Worm (Caenorhabditis elegans) whole organism, early embryonic: ENCODE measurements around the gene snpc-1.3.
"Not testable (repeated sequence)": the region's sequence is repeated elsewhere in the genome, so short reads cannot be mapped to it uniquely, and the experiment has no call there.

Experiments
- B0310.2 ChIP-seq: sonication (generic microtip); optimal IDR thresholded peaks from 2 replicates; lab custom pipeline; 2016; ENCODE audit warnings: mild to moderate bottlenecking, missing genetic modification characterization, missing compliant biosample characterization
- F13C5.2 ChIP-seq: sonication (generic microtip); optimal IDR thresholded peaks from 2 replicates; lab custom pipeline; 2017; ENCODE audit warnings: mild to moderate bottlenecking, missing genetic modification characterization, inconsistent platforms, missing compliant biosample characterization
- aly-1 ChIP-seq: sonication (generic microtip); optimal IDR thresholded peaks from 2 replicates; lab custom pipeline; 2016; ENCODE audit warnings: missing genetic modification characterization, missing compliant biosample characterization
- ama-1 ChIP-seq: fragments of 150-350 bp; optimal IDR thresholded peaks from 2 replicates; lab custom pipeline; 2014
- ceh-13 ChIP-seq: fragments of 200-800 bp; sonication (Bioruptor generic); optimal IDR thresholded peaks from 2 replicates; lab custom pipeline; 2018; ENCODE audit warnings: mild to moderate bottlenecking, missing genetic modification characterization, missing compliant biosample characterization
- ceh-36 ChIP-seq: sonication (generic microtip); optimal IDR thresholded peaks from 2 replicates; lab custom pipeline; 2016; ENCODE audit warnings: missing genetic modification characterization, inconsistent platforms, missing compliant biosample characterization
- ets-7 ChIP-seq: sonication (generic microtip); optimal IDR thresholded peaks from 2 replicates; lab custom pipeline; 2016; ENCODE audit warnings: missing genotype, missing genetic modification characterization, missing compliant biosample characterization
- flt-1 ChIP-seq: fragments of 200-800 bp; sonication (Bioruptor generic); IDR thresholded peaks from 2 replicates; pipeline ENCODE4 v1.3.6; 2022; ENCODE audit warnings: missing genetic modification characterization, missing compliant biosample characterization
- hmbx-1 ChIP-seq: sonication (generic microtip); optimal IDR thresholded peaks from 2 replicates; lab custom pipeline; 2016; ENCODE audit warnings: mild to moderate bottlenecking, missing genetic modification characterization, missing compliant biosample characterization
- hmg-4 ChIP-seq: fragments of 200-800 bp; sonication (Bioruptor generic); optimal IDR thresholded peaks from 2 replicates; lab custom pipeline; 2018; ENCODE audit warnings: mild to moderate bottlenecking, missing genetic modification characterization, missing compliant biosample characterization
- hnd-1 ChIP-seq: sonication (generic microtip); optimal IDR thresholded peaks from 2 replicates; lab custom pipeline; 2016; ENCODE audit warnings: missing genetic modification characterization, missing compliant biosample characterization
- pes-1 ChIP-seq: fragments of 200-800 bp; sonication (Bioruptor generic); IDR thresholded peaks from 2 replicates; pipeline ENCODE4 v1.3.6; 2022; ENCODE audit warnings: missing genetic modification reagents, missing genetic modification characterization, missing compliant biosample characterization
- scrt-1 ChIP-seq: fragments of 200-800 bp; sonication (Bioruptor generic); IDR thresholded peaks from 2 replicates; pipeline ENCODE4 v1.3.6; 2022; ENCODE audit warnings: missing genetic modification characterization, missing compliant biosample characterization
- sea-1 ChIP-seq: fragments of 200-800 bp; sonication (Bioruptor generic); conservative IDR thresholded peaks from 2 replicates; pipeline ENCODE4 v1.3.6; 2022; ENCODE audit warnings: missing genetic modification characterization, missing compliant biosample characterization
- tbx-11 ChIP-seq: fragments of 200-800 bp; sonication (Bioruptor generic); IDR thresholded peaks from 2 replicates; pipeline ENCODE4 v1.3.6; 2022; ENCODE audit warnings: missing genetic modification characterization, missing compliant biosample characterization
- tbx-37 ChIP-seq: fragments of 200-800 bp; sonication (Bioruptor generic); conservative IDR thresholded peaks from 2 replicates; pipeline ENCODE4 v1.3.6; 2022; ENCODE audit warnings: missing genetic modification reagents, missing genetic modification characterization, missing compliant biosample characterization
- tra-4 ChIP-seq: sonication (generic microtip); optimal IDR thresholded peaks from 2 replicates; lab custom pipeline; 2017; ENCODE audit warnings: missing genetic modification characterization, missing compliant biosample characterization

snpc-1.3 gene

DNA sequence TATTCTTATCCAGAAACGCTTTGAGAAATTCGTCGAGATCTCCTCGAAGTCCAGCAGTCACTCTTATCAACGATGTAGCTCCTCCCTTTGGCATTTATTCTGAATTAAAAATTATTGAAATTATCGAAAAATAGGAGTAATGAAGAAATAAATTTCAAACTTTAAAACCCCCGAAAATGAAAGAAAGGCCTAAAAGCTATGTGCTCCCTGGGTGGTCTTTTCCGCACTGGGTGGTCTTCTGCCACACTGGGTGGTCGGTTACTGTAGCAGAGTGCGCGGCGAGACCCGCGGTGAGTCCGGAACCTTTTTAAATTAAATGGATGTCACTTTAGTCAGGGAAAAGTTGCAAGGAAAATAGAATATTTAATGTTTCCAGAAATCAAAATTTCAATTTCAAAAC, at the start of gene snpc-1.3:
Gene snpc-1.3, minus strand, starts transcription at position 101 of the 400 bp plus-strand sequence.
- TF ChIP-seq pes-1 (GFP tag; lab: Robert Waterston, UW) (no peak), tra-4 (tag; lab: Kevin White, UChicago) (no peak)

- TF ChIP-seq tra-4 (tag; lab: Kevin White, UChicago): no peak
- no peak for TF ChIP-seq tbx-11 (GFP tag; lab: Robert Waterston, UW)
These were observed 49.8 kb upstream of the snpc-1.3 start, which contains the start of gene grl-18 for ce11 chrV:5488766-5489165. grl-18 (minus strand) TSS chrV:5488866.

DNA sequence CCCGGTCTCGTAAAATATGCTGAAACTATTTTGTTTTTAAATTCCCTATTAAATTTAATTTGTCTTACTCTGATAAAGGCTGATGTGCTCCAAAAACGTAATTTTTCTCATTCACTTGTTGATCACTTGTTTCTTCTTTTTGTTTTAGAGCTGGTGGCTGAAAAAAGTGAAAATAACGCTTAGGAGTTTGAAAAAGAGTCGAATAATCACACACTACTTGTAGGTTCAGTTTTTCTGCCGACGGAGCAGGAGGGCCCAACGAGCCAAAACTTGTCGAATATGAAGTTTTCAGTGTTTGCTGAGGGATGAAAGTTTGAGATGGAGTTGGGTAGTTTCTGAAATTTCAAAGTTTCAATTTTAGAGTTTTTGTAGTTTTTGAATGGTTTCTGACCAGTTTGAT, 48.2 kb upstream of the snpc-1.3 start:
- TF ChIP-seq scrt-1 (GFP tag; lab: Robert Waterston, UW) (no peak), ama-1 (lab: Kevin White, UChicago) (no peak), hmbx-1 (tag; lab: Kevin White, UChicago) (no peak)

ce11 chrV:5484866-5485265, 45.9 kb upstream of the snpc-1.3 start, which contains the start of gene srg-65:
srg-65 (minus strand) TSS chrV:5484966.
- no peak for TF ChIP-seq flt-1 (GFP tag; lab: Robert Waterston, UW)
- no peak for TF ChIP-seq tbx-11 (GFP tag; lab: Robert Waterston, UW)
- no peak for TF ChIP-seq pes-1 (GFP tag; lab: Robert Waterston, UW)
- TF ChIP-seq sea-1 (GFP tag; lab: Robert Waterston, UW): no peak
- TF ChIP-seq F13C5.2 (tag; lab: Kevin White, UChicago): no peak
- TF ChIP-seq ets-7 (tag; lab: Kevin White, UChicago): no peak
- no peak for TF ChIP-seq ama-1 (lab: Kevin White, UChicago)
- no peak for TF ChIP-seq hnd-1 (tag; lab: Kevin White, UChicago)
- TF ChIP-seq ceh-13: no peak
- no peak for TF ChIP-seq aly-1 (tag; lab: Kevin White, UChicago)
- no peak for TF ChIP-seq hmg-4
- no peak for TF ChIP-seq B0310.2
- no peak for TF ChIP-seq ceh-36 (tag; lab: Kevin White, UChicago)
- TF ChIP-seq tbx-37: no peak
- no peak for TF ChIP-seq scrt-1 (GFP tag; lab: Robert Waterston, UW)
- TF ChIP-seq tra-4 (tag; lab: Kevin White, UChicago): no peak
- TF ChIP-seq hmbx-1 (tag; lab: Kevin White, UChicago): no peak

ce11 chrV:5482315-5482714, 43.3 kb upstream of the snpc-1.3 start, which contains the start of gene srg-66:
srg-66 (minus strand) TSS chrV:5482415.
- no peak for TF ChIP-seq scrt-1 (GFP tag; lab: Robert Waterston, UW)
- no peak for TF ChIP-seq B0310.2
- no peak for TF ChIP-seq tbx-37
- TF ChIP-seq sea-1 (GFP tag; lab: Robert Waterston, UW): no peak
- no peak for TF ChIP-seq hmg-4
- TF ChIP-seq ceh-36 (tag; lab: Kevin White, UChicago): no peak
- no peak for TF ChIP-seq tbx-11 (GFP tag; lab: Robert Waterston, UW)
- TF ChIP-seq ets-7 (tag; lab: Kevin White, UChicago): no peak
- TF ChIP-seq flt-1 (GFP tag; lab: Robert Waterston, UW): no peak
- TF ChIP-seq hnd-1 (tag; lab: Kevin White, UChicago): no peak
- no peak for TF ChIP-seq pes-1 (GFP tag; lab: Robert Waterston, UW)
- no peak for TF ChIP-seq ceh-13
- TF ChIP-seq ama-1 (lab: Kevin White, UChicago): no peak
- no peak for TF ChIP-seq F13C5.2 (tag; lab: Kevin White, UChicago)
- no peak for TF ChIP-seq aly-1 (tag; lab: Kevin White, UChicago)

- TF ChIP-seq pes-1 (GFP tag; lab: Robert Waterston, UW) (no peak), tbx-37 (no peak), ceh-36 (tag; lab: Kevin White, UChicago) (no peak), aly-1 (tag; lab: Kevin White, UChicago) (no peak), scrt-1 (GFP tag; lab: Robert Waterston, UW) (no peak), ets-7 (tag; lab: Kevin White, UChicago) (no peak), ceh-13 (no peak), tra-4 (tag; lab: Kevin White, UChicago) (no peak), B0310.2 (no peak)
These were observed 38.8 kb upstream of the snpc-1.3 start for ce11 chrV:5477719-5478118.

- not testable (repeated sequence) for TF ChIP-seq pes-1 (GFP tag; lab: Robert Waterston, UW); F13C5.2 (tag; lab: Kevin White, UChicago); tbx-37
These were observed 32.0 kb upstream of the snpc-1.3 start, which contains the start of gene ZC317.7 for ce11 chrV:5470930-5471329. ZC317.7 (minus strand) TSS chrV:5471030.

- TF ChIP-seq pes-1 (GFP tag; lab: Robert Waterston, UW); aly-1 (tag; lab: Kevin White, UChicago); ceh-36 (tag; lab: Kevin White, UChicago): not testable (repeated sequence)
These were observed 29.5 kb upstream of the snpc-1.3 start, which contains the start of gene ZC317.6 for ce11 chrV:5468489-5468888. ZC317.6 (minus strand) TSS chrV:5468589.

DNA sequence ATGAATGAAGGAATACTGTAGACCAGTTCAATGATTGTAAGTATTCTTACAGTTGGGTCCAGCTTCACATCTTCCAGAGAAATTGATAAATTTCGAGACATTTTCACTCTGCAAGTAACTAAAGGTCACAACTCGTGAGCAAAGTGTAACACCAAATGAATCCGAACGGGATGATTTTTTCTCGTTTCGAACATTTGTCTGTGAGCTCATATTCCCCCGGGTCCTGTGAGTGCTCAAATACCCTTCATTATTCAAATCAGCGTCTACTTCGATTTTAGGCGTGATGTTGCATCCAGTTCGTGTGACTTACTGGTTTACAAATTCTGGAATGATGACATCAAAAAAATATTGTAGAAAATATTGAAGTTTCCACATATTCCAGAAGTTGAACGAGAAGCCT, 26.4 kb upstream of the snpc-1.3 start, which contains the start of gene srg-68:
Gene srg-68, minus strand, starts transcription at position 101 of the 400 bp plus-strand sequence.
- TF ChIP-seq tbx-37: no peak
- no peak for TF ChIP-seq aly-1 (tag; lab: Kevin White, UChicago)
- no peak for TF ChIP-seq tbx-11 (GFP tag; lab: Robert Waterston, UW)
- no peak for TF ChIP-seq hmg-4
- no peak for TF ChIP-seq flt-1 (GFP tag; lab: Robert Waterston, UW)
- no peak for TF ChIP-seq ceh-36 (tag; lab: Kevin White, UChicago)
- no peak for TF ChIP-seq ama-1 (lab: Kevin White, UChicago)
- TF ChIP-seq sea-1 (GFP tag; lab: Robert Waterston, UW): no peak
- TF ChIP-seq ets-7 (tag; lab: Kevin White, UChicago): no peak
- no peak for TF ChIP-seq hnd-1 (tag; lab: Kevin White, UChicago)
- TF ChIP-seq F13C5.2 (tag; lab: Kevin White, UChicago): no peak
- no peak for TF ChIP-seq hmbx-1 (tag; lab: Kevin White, UChicago)
- TF ChIP-seq tra-4 (tag; lab: Kevin White, UChicago): no peak
- TF ChIP-seq pes-1 (GFP tag; lab: Robert Waterston, UW): no peak
- TF ChIP-seq B0310.2: no peak
- no peak for TF ChIP-seq ceh-13
- no peak for TF ChIP-seq scrt-1 (GFP tag; lab: Robert Waterston, UW)
